Fruit fly (Drosophila melanogaster) whole organism, embryonic: Measurements from ENCODE around the gene CG43062.

Experiments
- Abd-B ChIP-seq: fragments of 200-800 bp; sonication (Bioruptor generic); optimal IDR thresholded peaks from 2 replicates; lab custom pipeline; 2018; ENCODE audit warnings: missing biosample characterization, mild to moderate bottlenecking, missing genetic modification characterization, moderate library complexity
- Bgb ChIP-seq: fragments of 200-800 bp; sonication (Bioruptor generic); IDR thresholded peaks from 2 replicates; pipeline ENCODE4 v1.3.6; 2022; ENCODE audit warnings: missing biosample characterization, missing genetic modification characterization; ENCODE audit not compliant: partially characterized antibody
- Blimp-1 ChIP-seq: fragments of 200-800 bp; sonication (Bioruptor generic); optimal IDR thresholded peaks from 3 replicates; lab custom pipeline; 2018; ENCODE audit warnings: missing biosample characterization, missing genetic modification characterization, mild to moderate bottlenecking, moderate library complexity, missing genetic modification reagents
- CG10274 ChIP-seq: fragments of 200-800 bp; sonication (Bioruptor generic); optimal IDR thresholded peaks from 3 replicates; lab custom pipeline; 2017; ENCODE audit warnings: missing biosample characterization, mild to moderate bottlenecking, missing genetic modification characterization
- CG10321 ChIP-seq: fragments of 200-800 bp; sonication (Bioruptor generic); IDR thresholded peaks from 2 replicates; pipeline ENCODE4 v1.3.6; 2022; ENCODE audit warnings: missing biosample characterization, missing genetic modification characterization
- CG11398 ChIP-seq: fragments of 200-800 bp; sonication (Bioruptor generic); optimal IDR thresholded peaks from 2 replicates; lab custom pipeline; 2016; ENCODE audit warnings: missing biosample characterization, missing genetic modification characterization
- CG11560 ChIP-seq: fragments of 200-800 bp; sonication (Bioruptor generic); IDR thresholded peaks from 3 replicates; pipeline ENCODE4 v1.3.6; 2022; ENCODE audit warnings: missing biosample characterization, missing genetic modification characterization
- CG12236 ChIP-seq: fragments of 200-800 bp; sonication (Bioruptor generic); optimal IDR thresholded peaks from 2 replicates; lab custom pipeline; 2016; ENCODE audit warnings: missing biosample characterization, missing genetic modification characterization
- CG15073 ChIP-seq: fragments of 200-800 bp; sonication (Bioruptor generic); optimal IDR thresholded peaks from 2 replicates; lab custom pipeline; 2016; ENCODE audit warnings: missing biosample characterization, missing genetic modification characterization
- CG16815 ChIP-seq: fragments of 200-800 bp; sonication (Bioruptor generic); optimal IDR thresholded peaks from 3 replicates; lab custom pipeline; 2017; ENCODE audit warnings: missing biosample characterization, mild to moderate bottlenecking, missing genetic modification characterization
- CG17612 ChIP-seq: fragments of 200-800 bp; sonication (Bioruptor generic); IDR thresholded peaks from 2 replicates; pipeline ENCODE4 v1.3.6; 2022; ENCODE audit warnings: missing biosample characterization, missing genetic modification characterization
- CG2199 ChIP-seq: fragments of 200-800 bp; sonication (Bioruptor generic); IDR thresholded peaks from 3 replicates; pipeline ENCODE4 v1.3.6; 2022; ENCODE audit warnings: missing biosample characterization, missing genetic modification characterization
- CG31224 ChIP-seq: fragments of 200-800 bp; sonication (Bioruptor generic); IDR thresholded peaks from 2 replicates; pipeline ENCODE4 v1.3.6; 2022; ENCODE audit warnings: missing biosample characterization, missing genetic modification characterization
- CG4707 ChIP-seq: fragments of 200-800 bp; sonication (Bioruptor generic); optimal IDR thresholded peaks from 2 replicates; lab custom pipeline; 2018; ENCODE audit warnings: missing biosample characterization, mild to moderate bottlenecking, missing genetic modification characterization, moderate library complexity
- CG4730 ChIP-seq: fragments of 200-800 bp; sonication (Bioruptor generic); IDR thresholded peaks from 2 replicates; pipeline ENCODE4 v1.3.6; 2022; ENCODE audit warnings: missing biosample characterization, missing genetic modification characterization
- CG5953 ChIP-seq: fragments of 200-800 bp; sonication (Bioruptor generic); IDR thresholded peaks from 2 replicates; pipeline ENCODE4 v1.3.6; 2022; ENCODE audit warnings: missing biosample characterization, missing genetic modification characterization
- CG6765 ChIP-seq: fragments of 200-800 bp; sonication (Bioruptor generic); optimal IDR thresholded peaks from 3 replicates; lab custom pipeline; 2017; ENCODE audit warnings: missing biosample characterization, mild to moderate bottlenecking, missing genetic modification characterization
- CG7987 ChIP-seq: fragments of 200-800 bp; sonication (Bioruptor generic); optimal IDR thresholded peaks from 2 replicates; lab custom pipeline; 2018; ENCODE audit warnings: missing biosample characterization, mild to moderate bottlenecking, missing genetic modification characterization, moderate library complexity
- CrebB ChIP-seq: fragments of 200-800 bp; sonication (Bioruptor generic); optimal IDR thresholded peaks from 3 replicates; lab custom pipeline; 2018; ENCODE audit warnings: missing biosample characterization, mild to moderate bottlenecking, missing genetic modification characterization
- D ChIP-seq, 2 experiments: fragments of 200-800 bp in 1 of 2; fragments of >200 bp in 1 of 2; sonication (Bioruptor generic) in 1 of 2; optimal IDR thresholded peaks; 2 replicates in 1 of 2; 3 replicates in 1 of 2; lab custom pipeline; 2017; ENCODE audit warnings: mild to moderate bottlenecking in 1 of 2, missing biosample characterization in 1 of 2, missing genetic modification characterization in 1 of 2, missing genetic modification reagents in 1 of 2
- ERR ChIP-seq: fragments of 200-800 bp; sonication (Bioruptor generic); optimal IDR thresholded peaks from 2 replicates; lab custom pipeline; 2016; ENCODE audit warnings: missing biosample characterization, missing genetic modification characterization
- Fer1 ChIP-seq: fragments of 200-800 bp; sonication (Bioruptor generic); optimal IDR thresholded peaks from 2 replicates; lab custom pipeline; 2017; ENCODE audit warnings: missing biosample characterization, mild to moderate bottlenecking, missing genetic modification characterization
- Fer3 ChIP-seq: fragments of 200-800 bp; sonication (Bioruptor generic); optimal IDR thresholded peaks from 2 replicates; lab custom pipeline; 2018; ENCODE audit warnings: missing biosample characterization, mild to moderate bottlenecking, missing genetic modification characterization, moderate library complexity
- Gug ChIP-seq: fragments of 200-800 bp; sonication (Bioruptor generic); IDR thresholded peaks from 4 replicates; pipeline ENCODE4 v1.3.6; 2022; ENCODE audit warnings: missing biosample characterization, missing genetic modification characterization
- H2.0 ChIP-seq: fragments of 200-800 bp; sonication (Bioruptor generic); IDR thresholded peaks from 2 replicates; pipeline ENCODE4 v1.3.6; 2022; ENCODE audit warnings: missing biosample characterization, missing genetic modification characterization
- Mes4 ChIP-seq: fragments of 200-800 bp; sonication (Bioruptor generic); optimal IDR thresholded peaks from 2 replicates; lab custom pipeline; 2016; ENCODE audit warnings: missing biosample characterization, missing genetic modification characterization
- Mrtf ChIP-seq: fragments of 200-800 bp; sonication (Bioruptor generic); IDR thresholded peaks from 3 replicates; pipeline ENCODE4 v1.3.6; 2022; ENCODE audit warnings: missing biosample characterization, missing genetic modification characterization
- Myb ChIP-seq: fragments of 200-800 bp; sonication (Bioruptor generic); optimal IDR thresholded peaks from 2 replicates; lab custom pipeline; 2016; ENCODE audit warnings: missing biosample characterization, missing genetic modification characterization
- NC2β ChIP-seq: fragments of 200-800 bp; sonication (Bioruptor generic); optimal IDR thresholded peaks from 2 replicates; lab custom pipeline; 2016; ENCODE audit warnings: missing biosample characterization, missing genetic modification characterization
- Nf-YC ChIP-seq: fragments of 200-800 bp; optimal IDR thresholded peaks from 3 replicates; lab custom pipeline; 2019; ENCODE audit warnings: missing biosample characterization, mild to moderate bottlenecking, missing genetic modification characterization, moderate library complexity
- PHDP ChIP-seq: fragments of 200-800 bp; sonication (Bioruptor generic); optimal IDR thresholded peaks from 3 replicates; lab custom pipeline; 2018; ENCODE audit warnings: missing biosample characterization, mild to moderate bottlenecking, missing genetic modification characterization, moderate library complexity
- Six4 ChIP-seq: fragments of 200-800 bp; sonication (Bioruptor generic); optimal IDR thresholded peaks from 2 replicates; lab custom pipeline; 2016; ENCODE audit warnings: missing biosample characterization, missing genetic modification characterization
- Sry-β ChIP-seq: fragments of 200-800 bp; sonication (Bioruptor generic); optimal IDR thresholded peaks from 2 replicates; lab custom pipeline; 2018; ENCODE audit warnings: missing biosample characterization, mild to moderate bottlenecking, missing genetic modification characterization, moderate library complexity
- Trl ChIP-seq, 3 experiments: fragments of >200 bp in 2 of 3; fragments of 200-800 bp in 1 of 3; sonication (Bioruptor generic) in 1 of 3; optimal IDR thresholded peaks; 2 replicates in 1 of 3; 3 replicates in 2 of 3; lab custom pipeline; 2016 to 2017; ENCODE audit warnings: missing biosample characterization in 1 of 3, missing genetic modification characterization in 1 of 3
- Usf ChIP-seq: fragments of 200-800 bp; sonication (Bioruptor generic); optimal IDR thresholded peaks from 2 replicates; lab custom pipeline; 2017; ENCODE audit warnings: missing genotype, missing biosample characterization, missing genetic modification characterization
- Xrp1 ChIP-seq: fragments of 200-800 bp; sonication (Bioruptor generic); IDR thresholded peaks from 2 replicates; pipeline ENCODE4 v1.3.6; 2022; ENCODE audit warnings: missing biosample characterization, missing genetic modification characterization
- bbx ChIP-seq: fragments of 200-800 bp; sonication (Bioruptor generic); IDR thresholded peaks from 2 replicates; pipeline ENCODE4 v1.3.6; 2022; ENCODE audit warnings: missing biosample characterization, missing genetic modification characterization; ENCODE audit not compliant: partially characterized antibody
- cad ChIP-seq: fragments of >200 bp; optimal IDR thresholded peaks from 2 replicates; lab custom pipeline; 2017; ENCODE audit warnings: missing biosample characterization, missing genetic modification characterization
- crc ChIP-seq: fragments of 200-800 bp; sonication (Bioruptor generic); optimal IDR thresholded peaks from 2 replicates; lab custom pipeline; 2016; ENCODE audit warnings: missing biosample characterization, missing genetic modification characterization
- fd3F ChIP-seq: fragments of 200-800 bp; sonication (Bioruptor generic); optimal IDR thresholded peaks from 2 replicates; lab custom pipeline; 2018; ENCODE audit warnings: missing biosample characterization, mild to moderate bottlenecking, missing genetic modification characterization, moderate library complexity
- fd96Cb ChIP-seq: fragments of 200-800 bp; sonication (Bioruptor generic); optimal IDR thresholded peaks from 2 replicates; lab custom pipeline; 2018; ENCODE audit warnings: missing biosample characterization, mild to moderate bottlenecking, missing genetic modification characterization, moderate library complexity
- fru ChIP-seq: fragments of >200 bp; optimal IDR thresholded peaks from 2 replicates; lab custom pipeline; 2017
- ham ChIP-seq: fragments of 200-800 bp; sonication (Bioruptor generic); IDR thresholded peaks from 2 replicates; pipeline ENCODE4 v1.3.6; 2022; ENCODE audit warnings: missing biosample characterization, missing genetic modification characterization
- pb ChIP-seq: fragments of 200-800 bp; sonication (Bioruptor generic); optimal IDR thresholded peaks from 3 replicates; lab custom pipeline; 2016; ENCODE audit warnings: missing biosample characterization, missing genetic modification characterization
- pho ChIP-seq: fragments of 200-800 bp; sonication (Bioruptor generic); optimal IDR thresholded peaks from 2 replicates; lab custom pipeline; 2016; ENCODE audit warnings: missing biosample characterization, missing genetic modification characterization
- pzg ChIP-seq: fragments of 200-800 bp; sonication (Bioruptor generic); optimal IDR thresholded peaks from 3 replicates; lab custom pipeline; 2018; ENCODE audit warnings: missing biosample characterization, mild to moderate bottlenecking, missing genetic modification characterization, moderate library complexity
- ranshi ChIP-seq: fragments of 200-800 bp; sonication (Bioruptor generic); IDR thresholded peaks from 2 replicates; pipeline ENCODE4 v1.3.6; 2022; ENCODE audit warnings: missing biosample characterization, missing genetic modification characterization
- sc ChIP-seq, 3 experiments: fragments of >200 bp in 2 of 3; fragments of 200-800 bp in 1 of 3; sonication (Bioruptor generic) in 1 of 3; optimal IDR thresholded peaks; 2 replicates in 2 of 3; 3 replicates in 1 of 3; lab custom pipeline; 2017; ENCODE audit warnings: mild to moderate bottlenecking in 1 of 3, missing biosample characterization in 1 of 3, missing genetic modification characterization in 1 of 3, missing genetic modification reagents in 1 of 3
- sens-2 ChIP-seq: fragments of 200-800 bp; sonication (Bioruptor generic); IDR thresholded peaks from 2 replicates; pipeline ENCODE4 v1.3.6; 2022; ENCODE audit warnings: missing biosample characterization, missing genetic modification characterization
- toy ChIP-seq: fragments of 200-800 bp; sonication (Bioruptor generic); IDR thresholded peaks from 2 replicates; pipeline ENCODE4 v1.3.6; 2022; ENCODE audit warnings: missing biosample characterization, missing genetic modification characterization
- yki ChIP-seq: fragments of >200 bp; optimal IDR thresholded peaks from 3 replicates; lab custom pipeline; 2018

Gene CG43062

dm6 chr3R:11735337-11735736 lies 14.8 kb upstream of the CG43062 start, which contains the start of gene CG14721 (continued):
- no peak for TF ChIP-seq sc (optimal IDR thresholded peaks at IDR 0.05; lab: Kevin White, UChicago)
- TF ChIP-seq sc (GFP tag; optimal IDR thresholded peaks at IDR 0.05; lab: Kevin White, UChicago) = no peak
- TF ChIP-seq D (optimal IDR thresholded peaks at IDR 0.05; lab: Kevin White, UChicago) = no peak
- no peak for TF ChIP-seq D (GFP tag; optimal IDR thresholded peaks at IDR 0.05; lab: Kevin White, UChicago)
- TF ChIP-seq CG11398 (GFP tag; lab: Kevin White, UChicago) = no peak
- TF ChIP-seq CG10321 = no peak
- no peak for TF ChIP-seq PHDP (tag; lab: Kevin White, UChicago)
- TF ChIP-seq cad = no peak
- TF ChIP-seq CG11560 (tag; lab: Robert Waterston, UW) = peak; percentile 45; the same call in 1 of the 3 replicates
- TF ChIP-seq CG4730 (GFP tag; lab: Robert Waterston, UW) = no peak
- TF ChIP-seq pho (GFP tag; lab: Kevin White, UChicago) = no peak
- TF ChIP-seq CG10274 = no peak
- no peak for TF ChIP-seq Fer3
- TF ChIP-seq CG5953 = no peak
- TF ChIP-seq fd3F (GFP tag; lab: Kevin White, UChicago) = no peak
- peak; percentile 22; the same call in 1 of the 2 replicates for TF ChIP-seq bbx (GFP tag; lab: Robert Waterston, UW)
- no peak for TF ChIP-seq fd96Cb (tag; lab: Kevin White, UChicago)
- no peak for TF ChIP-seq toy (GFP tag; lab: Robert Waterston, UW)
- no peak for TF ChIP-seq CrebB (tag; lab: Kevin White, UChicago)
- TF ChIP-seq CG7987 = no peak
- peak; percentile 36; the same call in 1 of the 2 replicates for TF ChIP-seq Bgb (GFP tag; lab: Robert Waterston, UW)
- peak; percentile 14 for TF ChIP-seq Mes4 (GFP tag; lab: Kevin White, UChicago)
- TF ChIP-seq Sry-β (GFP tag; lab: Kevin White, UChicago) = no peak
- TF ChIP-seq H2.0 (GFP tag; lab: Robert Waterston, UW) = no peak
- TF ChIP-seq sens-2 = no peak
- TF ChIP-seq Usf (GFP tag; lab: Kevin White, UChicago) = no peak
- no peak for TF ChIP-seq CG16815 (GFP tag; lab: Kevin White, UChicago)
- TF ChIP-seq pb (GFP tag; lab: Kevin White, UChicago) = no peak
- TF ChIP-seq CG12236 (GFP tag; lab: Kevin White, UChicago) = no peak
- TF ChIP-seq ranshi (GFP tag; lab: Robert Waterston, UW) = peak; percentile 18; the same call in 1 of the 2 replicates
- TF ChIP-seq ERR (GFP tag; lab: Kevin White, UChicago) = no peak
- peak; percentile 24; the same call in 1 of the 4 replicates for TF ChIP-seq Gug (GFP tag; lab: Robert Waterston, UW)
- no peak for TF ChIP-seq ham (GFP tag; lab: Robert Waterston, UW)
- TF ChIP-seq yki (lab: Kevin White, UChicago) = no peak
- no peak for TF ChIP-seq Six4 (GFP tag; lab: Kevin White, UChicago)
- no peak for TF ChIP-seq CG2199 (GFP tag; lab: Robert Waterston, UW)
- TF ChIP-seq CG4707 (GFP tag; lab: Kevin White, UChicago) = no peak
- TF ChIP-seq Xrp1 (GFP tag; lab: Robert Waterston, UW) = peak; percentile 22; the same call in 1 of the 2 replicates
- TF ChIP-seq Mrtf (GFP tag; lab: Robert Waterston, UW) = no peak
- no peak for TF ChIP-seq Nf-YC (tag; lab: Kevin White, UChicago)
- no peak for TF ChIP-seq CG31224 (GFP tag; lab: Robert Waterston, UW)
- TF ChIP-seq CG6765 (GFP tag; lab: Kevin White, UChicago) = no peak
- no peak for TF ChIP-seq Trl (optimal IDR thresholded peaks at IDR 0.05; lab: Kevin White, UChicago)
- TF ChIP-seq Trl (GFP tag; optimal IDR thresholded peaks at IDR 0.05; lab: Kevin White, UChicago) = no peak
- peak; percentile 90 for TF ChIP-seq Myb (GFP tag; lab: Kevin White, UChicago)
- TF ChIP-seq Blimp-1 (GFP tag; lab: Kevin White, UChicago) = no peak
- no peak for TF ChIP-seq CG17612
- TF ChIP-seq fru (lab: Kevin White, UChicago) = no peak
- no peak for TF ChIP-seq crc
- TF ChIP-seq Abd-B = no peak
- peak; percentile 18 for TF ChIP-seq NC2β
- TF ChIP-seq CG15073 (GFP tag; lab: Kevin White, UChicago) = no peak
- TF ChIP-seq pzg (GFP tag; lab: Kevin White, UChicago) = peak; percentile 77
- TF ChIP-seq Fer1 (GFP tag; lab: Kevin White, UChicago) = no peak
